Fruit fly (Drosophila melanogaster) whole organism, wandering third instar larva: ENCODE results near the gene CG5521.

Source experiments
- Abd-B ChIP-seq: fragments of >200 bp; optimal IDR thresholded peaks from 2 replicates; lab custom pipeline; 2017; ENCODE audit warnings: missing biosample characterization, missing genetic modification characterization
- GATAd ChIP-seq: sonication (Bioruptor generic); optimal IDR thresholded peaks from 2 replicates; lab custom pipeline; 2016; ENCODE audit warnings: missing biosample characterization, missing genetic modification characterization
- Jra ChIP-seq: sonication (Bioruptor generic); optimal IDR thresholded peaks from 2 replicates; lab custom pipeline; 2016; ENCODE audit warnings: missing biosample characterization, missing genetic modification characterization
- fru ChIP-seq: fragments of 200-800 bp; sonication (Bioruptor generic); optimal IDR thresholded peaks from 3 replicates; lab custom pipeline; 2016; ENCODE audit warnings: missing biosample characterization, mild to moderate bottlenecking, missing genetic modification characterization

dm6 chr3R:26960496-26960895, 6.2 kb upstream of the CG5521 start:
- TF ChIP-seq Jra (GFP tag; lab: Kevin White, UChicago) (no peak), fru (GFP tag; lab: Kevin White, UChicago) (no peak), Abd-B (no peak), GATAd (no peak)
